Worm (Caenorhabditis elegans) whole organism, L1 larva: ENCODE data around the gene madf-4.
A peak's percentile ranks its signal among the peaks of the same experiment; 100 is the strongest.

Experiments
- aha-1 ChIP-seq: fragments of 150-350 bp; optimal IDR thresholded peaks from 2 replicates; lab custom pipeline; 2014; ENCODE audit warnings: missing biosample characterization, missing genetic modification characterization
- alr-1 ChIP-seq: fragments of 200-800 bp; sonication (Bioruptor generic); optimal IDR thresholded peaks from 2 replicates; lab custom pipeline; 2018; ENCODE audit warnings: borderline replicate concordance, mild to moderate bottlenecking, missing genetic modification characterization, missing compliant biosample characterization
- aly-2 ChIP-seq: fragments of 150-350 bp; optimal IDR thresholded peaks from 2 replicates; lab custom pipeline; 2014; ENCODE audit warnings: missing biosample characterization, missing genetic modification characterization
- ama-1 ChIP-seq: fragments of 150-350 bp; optimal IDR thresholded peaks from 2 replicates; lab custom pipeline; 2014
- blmp-1 ChIP-seq: fragments of 150-350 bp; optimal IDR thresholded peaks from 2 replicates; lab custom pipeline; 2014; ENCODE audit warnings: missing biosample characterization, missing genetic modification characterization
- ces-1 ChIP-seq: fragments of 150-350 bp; optimal IDR thresholded peaks from 2 replicates; lab custom pipeline; 2014; ENCODE audit warnings: missing biosample characterization, missing genetic modification reagents, missing genetic modification characterization
- dsc-1 ChIP-seq: sonication (generic microtip); optimal IDR thresholded peaks from 2 replicates; lab custom pipeline; 2016; ENCODE audit warnings: mild to moderate bottlenecking, missing genetic modification characterization, missing compliant biosample characterization
- efl-1 ChIP-seq, 4 experiments: fragments of 150-350 bp; optimal IDR thresholded peaks in 3 of 4; peaks in 1 of 4; 1 replicate in 1 of 4; 2 replicates in 3 of 4; lab custom pipeline; 2014; ENCODE audit warnings: missing biosample characterization in 2 of 4, missing genetic modification characterization in 2 of 4, missing genetic modification reagents in 2 of 4
- efl-3 ChIP-seq: fragments of 200-800 bp; sonication (Bioruptor generic); optimal IDR thresholded peaks from 2 replicates; lab custom pipeline; 2018; ENCODE audit warnings: mild to moderate bottlenecking, missing genetic modification characterization, missing compliant biosample characterization
- elt-2 ChIP-seq: sonication (generic microtip); optimal IDR thresholded peaks from 2 replicates; lab custom pipeline; 2016; ENCODE audit warnings: missing genetic modification characterization, mild to moderate bottlenecking, inconsistent platforms, missing compliant biosample characterization, missing genetic modification reagents
- elt-3 ChIP-seq, 6 experiments: fragments of 150-350 bp in 1 of 6; sonication (generic microtip); optimal IDR thresholded peaks; 2 replicates each; lab custom pipeline; 2017 to 2018; ENCODE audit warnings: missing biosample characterization in 6 of 6, missing genetic modification characterization in 6 of 6, inconsistent platforms in 1 of 6
- fkh-4 ChIP-seq: sonication (generic microtip); optimal IDR thresholded peaks from 2 replicates; lab custom pipeline; 2016; ENCODE audit warnings: missing compliant biosample characterization, missing genetic modification characterization, borderline replicate concordance
- grh-1 ChIP-seq: fragments of 200-800 bp; sonication (Bioruptor generic); IDR thresholded peaks from 2 replicates; pipeline ENCODE4 v1.3.6; 2022; ENCODE audit warnings: missing genetic modification reagents, missing genetic modification characterization, missing compliant biosample characterization
- hlh-17 ChIP-seq: fragments of 200-800 bp; sonication (Bioruptor generic); optimal IDR thresholded peaks from 2 replicates; lab custom pipeline; 2018; ENCODE audit warnings: missing genetic modification characterization, mild to moderate bottlenecking, missing compliant biosample characterization, moderate library complexity, borderline replicate concordance
- hpl-2 ChIP-seq: fragments of 150-350 bp; optimal IDR thresholded peaks from 2 replicates; lab custom pipeline; 2014; ENCODE audit warnings: missing biosample characterization, missing genetic modification reagents, missing genetic modification characterization
- jun-1 ChIP-seq: fragments of 150-350 bp; optimal IDR thresholded peaks from 2 replicates; lab custom pipeline; 2014; ENCODE audit warnings: missing biosample characterization, missing genetic modification reagents, missing genetic modification characterization
- lin-14 ChIP-seq: fragments of 200-800 bp; sonication (Bioruptor generic); optimal IDR thresholded peaks from 2 replicates; lab custom pipeline; 2018; ENCODE audit warnings: mild to moderate bottlenecking, missing genetic modification characterization, moderate library complexity, missing compliant biosample characterization
- lin-15B ChIP-seq: fragments of 150-350 bp; sonication (generic microtip); optimal IDR thresholded peaks from 3 replicates; lab custom pipeline; 2014; ENCODE audit warnings: missing biosample characterization, missing genetic modification characterization
- lir-3 ChIP-seq: sonication (generic microtip); optimal IDR thresholded peaks from 2 replicates; lab custom pipeline; 2016; ENCODE audit warnings: mild to moderate bottlenecking, missing genetic modification characterization, moderate library complexity, missing compliant biosample characterization; ENCODE audit not compliant: poor library complexity
- mdl-1 ChIP-seq, 2 experiments: fragments of 150-350 bp; optimal IDR thresholded peaks; 2 replicates each; lab custom pipeline; 2014 to 2017; ENCODE audit warnings: missing biosample characterization in 2 of 2, missing genetic modification characterization in 2 of 2, inconsistent platforms in 1 of 2
- mef-2 ChIP-seq: fragments of 150-350 bp; optimal IDR thresholded peaks from 2 replicates; lab custom pipeline; 2014; ENCODE audit warnings: missing biosample characterization, missing genetic modification characterization
- nhr-19 ChIP-seq: fragments of 200-800 bp; sonication (Bioruptor generic); conservative IDR thresholded peaks from 2 replicates; pipeline ENCODE4 v1.3.6; 2022; ENCODE audit warnings: missing genetic modification characterization, missing compliant biosample characterization
- nhr-20 ChIP-seq: sonication (generic microtip); optimal IDR thresholded peaks from 2 replicates; lab custom pipeline; 2016; ENCODE audit warnings: mild to moderate bottlenecking, missing genetic modification characterization, missing compliant biosample characterization
- nhr-28 ChIP-seq: fragments of 150-350 bp; optimal IDR thresholded peaks from 2 replicates; lab custom pipeline; 2014; ENCODE audit warnings: missing biosample characterization, missing genetic modification characterization
- nhr-71 ChIP-seq: sonication (generic microtip); optimal IDR thresholded peaks from 2 replicates; lab custom pipeline; 2016; ENCODE audit warnings: mild to moderate bottlenecking, missing genetic modification characterization, moderate library complexity, missing compliant biosample characterization
- nhr-77 ChIP-seq: fragments of 150-350 bp; optimal IDR thresholded peaks from 2 replicates; lab custom pipeline; 2014; ENCODE audit warnings: missing biosample characterization, missing genetic modification characterization
- nhr-85 ChIP-seq: sonication (generic microtip); peaks from one replicate; lab custom pipeline; 2016; ENCODE audit warnings: missing genetic modification characterization, inconsistent platforms, missing compliant biosample characterization
- nhr-90 ChIP-seq: sonication (generic microtip); optimal IDR thresholded peaks from 2 replicates; lab custom pipeline; 2016; ENCODE audit warnings: mild to moderate bottlenecking, missing genetic modification characterization, missing compliant biosample characterization; ENCODE audit not compliant: poor library complexity
- pag-3 ChIP-seq: sonication (generic microtip); optimal IDR thresholded peaks from 2 replicates; lab custom pipeline; 2017; ENCODE audit warnings: missing genetic modification characterization, mild to moderate bottlenecking, missing compliant biosample characterization, antibody characterized with exemption, borderline replicate concordance; ENCODE audit not compliant: insufficient read depth
- pax-3 ChIP-seq: fragments of 200-800 bp; sonication (Bioruptor generic); optimal IDR thresholded peaks from 2 replicates; lab custom pipeline; 2018; ENCODE audit warnings: mild to moderate bottlenecking, missing genetic modification characterization, moderate library complexity, missing compliant biosample characterization
- pqm-1 ChIP-seq: sonication (generic microtip); optimal IDR thresholded peaks from 3 replicates; lab custom pipeline; 2017; ENCODE audit warnings: missing biosample characterization, missing genetic modification characterization
- skn-1 ChIP-seq: fragments of 150-350 bp; optimal IDR thresholded peaks from 2 replicates; lab custom pipeline; 2014; ENCODE audit warnings: missing biosample characterization, missing genetic modification characterization
- sox-4 ChIP-seq: sonication (generic microtip); optimal IDR thresholded peaks from 2 replicates; lab custom pipeline; 2016; ENCODE audit warnings: missing genetic modification characterization, missing compliant biosample characterization
- sptf-1 ChIP-seq: fragments of 150-350 bp; optimal IDR thresholded peaks from 2 replicates; lab custom pipeline; 2014; ENCODE audit warnings: missing biosample characterization, missing genetic modification characterization
- tbx-2 ChIP-seq: sonication (generic microtip); optimal IDR thresholded peaks from 2 replicates; lab custom pipeline; 2016; ENCODE audit warnings: missing genetic modification characterization, missing compliant biosample characterization
- unc-62 ChIP-seq: fragments of 150-350 bp; optimal IDR thresholded peaks from 2 replicates; lab custom pipeline; 2014; ENCODE audit warnings: missing biosample characterization, missing genetic modification reagents, missing genetic modification characterization
- unc-86 ChIP-seq: sonication (generic microtip); optimal IDR thresholded peaks from 2 replicates; lab custom pipeline; 2016; ENCODE audit warnings: missing genetic modification characterization, missing compliant biosample characterization
- zag-1 ChIP-seq: fragments of 150-350 bp; optimal IDR thresholded peaks from 2 replicates; lab custom pipeline; 2014; ENCODE audit warnings: missing biosample characterization, missing genetic modification characterization
- zip-4 ChIP-seq: fragments of 200-800 bp; sonication (Bioruptor generic); optimal IDR thresholded peaks from 2 replicates; lab custom pipeline; 2018; ENCODE audit warnings: mild to moderate bottlenecking, missing genetic modification characterization, moderate library complexity, missing compliant biosample characterization
- ztf-11 ChIP-seq, 2 experiments: sonication (generic microtip); optimal IDR thresholded peaks; 2 replicates each; lab custom pipeline; 2016 to 2017; ENCODE audit warnings: missing genetic modification characterization in 2 of 2, missing biosample characterization in 1 of 2, missing compliant biosample characterization in 1 of 2

madf-4 gene

ce11 chrV:9926240-9926639 is 36.1 kb downstream of the madf-4 start, which contains the start of gene C50H2.13:
Gene C50H2.13, plus strand, starts transcription at chrV:9926540.
- no peak for TF ChIP-seq pax-3 (tag; lab: Kevin White, UChicago)
- TF ChIP-seq fkh-4 (tag; lab: Kevin White, UChicago) = no peak
- no peak for TF ChIP-seq lir-3 (tag; lab: Kevin White, UChicago)
- no peak for TF ChIP-seq skn-1 (tag; lab: Kevin White, UChicago)
- TF ChIP-seq nhr-19 (GFP tag; lab: Robert Waterston, UW) = no peak
- no peak for TF ChIP-seq zip-4 (GFP tag; lab: Kevin White, UChicago)
- TF ChIP-seq pag-3 (tag; lab: Kevin White, UChicago) = no peak
- TF ChIP-seq ztf-11 (tag; optimal IDR thresholded peaks at IDR 0.05; lab: Kevin White, UChicago) = no peak
- no peak for TF ChIP-seq blmp-1 (tag; lab: Kevin White, UChicago)
- no peak for TF ChIP-seq mef-2
- TF ChIP-seq ces-1 (GFP tag; lab: Kevin White, UChicago) = no peak
- no peak for TF ChIP-seq pqm-1 (tag; lab: Kevin White, UChicago)
- no peak for TF ChIP-seq nhr-28 (tag; lab: Kevin White, UChicago)
- no peak for TF ChIP-seq zag-1 (tag; lab: Kevin White, UChicago)
- TF ChIP-seq unc-62 (GFP tag; lab: Kevin White, UChicago) = no peak
- TF ChIP-seq efl-3 = no peak
- TF ChIP-seq dsc-1 (tag; lab: Kevin White, UChicago) = no peak

ce11 chrV:9925647-9926046 is 36.6 kb downstream of the madf-4 start:
- TF ChIP-seq unc-86 (tag; lab: Kevin White, UChicago) (no peak), nhr-90 (tag; lab: Kevin White, UChicago) (peak; percentile 19), elt-2 (tag; lab: Kevin White, UChicago) (peak; percentile 96), sox-4 (tag; lab: Kevin White, UChicago) (no peak), tbx-2 (tag; lab: Kevin White, UChicago) (no peak), ama-1 (lab: Kevin White, UChicago) (no peak), zag-1 (tag; lab: Kevin White, UChicago) (no peak), nhr-71 (tag; lab: Kevin White, UChicago) (peak; percentile 2), nhr-77 (tag; lab: Kevin White, UChicago) (no peak), nhr-85 (tag; lab: Kevin White, UChicago) (no peak), mdl-1 (tag; optimal IDR thresholded peaks at IDR 0.05; lab: Kevin White, UChicago) (no peak), hpl-2 (GFP tag; lab: Kevin White, UChicago) (no peak), nhr-20 (tag; lab: Kevin White, UChicago) (no peak), aly-2 (tag; lab: Kevin White, UChicago) (no peak), sptf-1 (tag; lab: Kevin White, UChicago) (no peak), pag-3 (tag; lab: Kevin White, UChicago) (no peak), lin-15B (tag; lab: Kevin White, UChicago) (no peak), jun-1 (tag; lab: Kevin White, UChicago) (peak; percentile 43), grh-1 (GFP tag; lab: Robert Waterston, UW) (no peak), pqm-1 (tag; lab: Kevin White, UChicago) (peak; percentile 39), alr-1 (tag; lab: Kevin White, UChicago) (no peak), aha-1 (no peak), efl-1 (optimal IDR thresholded peaks at IDR 0.05; lab: Kevin White, UChicago) (no peak), efl-1 (GFP tag; optimal IDR thresholded peaks at IDR 0.05 in 1 of 2; lab: Kevin White, UChicago) (peak in 1 of 2 experiments; percentile 27), ztf-11 (tag; optimal IDR thresholded peaks at IDR 0.05; lab: Kevin White, UChicago) (no peak)

- TF ChIP-seq pqm-1 (tag; lab: Kevin White, UChicago) = peak; percentile 1
- no peak for TF ChIP-seq lin-14 (GFP tag; lab: Kevin White, UChicago)
- peak; percentile 52 for TF ChIP-seq elt-2 (tag; lab: Kevin White, UChicago)
- TF ChIP-seq elt-3 (tag; optimal IDR thresholded peaks at IDR 0.05; lab: Kevin White, UChicago) = no peak
- no peak for TF ChIP-seq hlh-17 (GFP tag; lab: Kevin White, UChicago)
Measured at ce11 chrV:9924389-9924788, 37.9 kb downstream of the madf-4 start.
